Worm (Caenorhabditis elegans) whole organism, L3 larva: ENCODE measurements around the gene ins-7.

ENCODE experiments used
- R02D3.7 ChIP-seq: fragments of 150-350 bp; optimal IDR thresholded peaks from 2 replicates; lab custom pipeline; 2014; ENCODE audit warnings: missing biosample characterization, missing genetic modification characterization
- ZK546.5 ChIP-seq: sonication (generic microtip); optimal IDR thresholded peaks from 2 replicates; lab custom pipeline; 2017; ENCODE audit warnings: missing biosample characterization, missing genetic modification characterization
- aly-2 ChIP-seq: fragments of 150-350 bp; optimal IDR thresholded peaks from 2 replicates; lab custom pipeline; 2014; ENCODE audit warnings: missing biosample characterization, missing genetic modification characterization
- ama-1 ChIP-seq: fragments of 150-350 bp; optimal IDR thresholded peaks from 2 replicates; lab custom pipeline; 2018
- ceh-16 ChIP-seq: sonication (generic microtip); optimal IDR thresholded peaks from 2 replicates; lab custom pipeline; 2017; ENCODE audit warnings: missing biosample characterization, missing genetic modification characterization
- ceh-28 ChIP-seq: fragments of 150-350 bp; optimal IDR thresholded peaks from 2 replicates; lab custom pipeline; 2014; ENCODE audit warnings: missing biosample characterization, missing genetic modification reagents, missing genetic modification characterization
- ceh-82 ChIP-seq: fragments of 150-350 bp; optimal IDR thresholded peaks from 2 replicates; lab custom pipeline; 2014; ENCODE audit warnings: missing biosample characterization, missing genetic modification characterization
- ceh-9 ChIP-seq: sonication (generic microtip); optimal IDR thresholded peaks from 2 replicates; lab custom pipeline; 2018; ENCODE audit warnings: missing biosample characterization, missing genetic modification characterization
- daf-12 ChIP-seq: fragments of 150-350 bp; optimal IDR thresholded peaks from 2 replicates; lab custom pipeline; 2014; ENCODE audit warnings: missing biosample characterization, missing genetic modification reagents, missing genetic modification characterization
- egl-27 ChIP-seq: sonication (generic microtip); optimal IDR thresholded peaks from 4 replicates; lab custom pipeline; 2017; ENCODE audit warnings: missing biosample characterization, missing genetic modification reagents, missing genetic modification characterization
- egl-5 ChIP-seq: fragments of 150-350 bp; optimal IDR thresholded peaks from 2 replicates; lab custom pipeline; 2017; ENCODE audit warnings: missing biosample characterization, missing genetic modification reagents, missing genetic modification characterization, inconsistent platforms
- elt-1 ChIP-seq: fragments of 150-350 bp; optimal IDR thresholded peaks from 2 replicates; lab custom pipeline; 2014; ENCODE audit warnings: missing biosample characterization, missing genetic modification characterization
- elt-2 ChIP-seq: sonication (generic microtip); optimal IDR thresholded peaks from 2 replicates; lab custom pipeline; 2016; ENCODE audit warnings: missing genetic modification reagents, mild to moderate bottlenecking, missing genetic modification characterization, missing compliant biosample characterization
- elt-3 ChIP-seq, 3 experiments: fragments of 150-350 bp in 1 of 3; sonication (generic microtip) in 2 of 3; optimal IDR thresholded peaks; 2 replicates in 2 of 3; 4 replicates in 1 of 3; lab custom pipeline; 2014 to 2017; ENCODE audit warnings: missing biosample characterization in 3 of 3, missing genetic modification characterization in 3 of 3
- eor-1 ChIP-seq, 2 experiments: fragments of 150-350 bp; optimal IDR thresholded peaks; 2 replicates each; lab custom pipeline; 2014 to 2018; ENCODE audit warnings: missing biosample characterization in 2 of 2, missing genetic modification characterization in 2 of 2
- fkh-10 ChIP-seq: sonication (generic microtip); optimal IDR thresholded peaks from 2 replicates; lab custom pipeline; 2017; ENCODE audit warnings: missing biosample characterization, missing genetic modification reagents, missing genetic modification characterization
- fkh-2 ChIP-seq: fragments of 150-350 bp; optimal IDR thresholded peaks from 2 replicates; lab custom pipeline; 2014; ENCODE audit warnings: missing biosample characterization, missing genetic modification reagents, missing genetic modification characterization
- fos-1 ChIP-seq: fragments of 150-350 bp; optimal IDR thresholded peaks from 2 replicates; lab custom pipeline; 2014; ENCODE audit warnings: missing biosample characterization, missing genetic modification characterization
- hmg-11 ChIP-seq: sonication (generic microtip); optimal IDR thresholded peaks from 2 replicates; lab custom pipeline; 2016; ENCODE audit warnings: missing genetic modification characterization, missing compliant biosample characterization
- jun-1 ChIP-seq: fragments of 150-350 bp; optimal IDR thresholded peaks from 2 replicates; lab custom pipeline; 2014; ENCODE audit warnings: missing biosample characterization, missing genetic modification reagents, missing genetic modification characterization
- lin-15B ChIP-seq: fragments of 150-350 bp; optimal IDR thresholded peaks from 2 replicates; lab custom pipeline; 2014; ENCODE audit warnings: missing biosample characterization, missing genetic modification characterization
- lin-39 ChIP-seq: fragments of 150-350 bp; optimal IDR thresholded peaks from 2 replicates; lab custom pipeline; 2018; ENCODE audit warnings: missing biosample characterization, missing genetic modification reagents, missing genetic modification characterization
- lsy-12 ChIP-seq: sonication (generic microtip); optimal IDR thresholded peaks from 2 replicates; lab custom pipeline; 2016; ENCODE audit warnings: mild to moderate bottlenecking, missing genetic modification characterization, missing compliant biosample characterization
- mdl-1 ChIP-seq: fragments of 150-350 bp; optimal IDR thresholded peaks from 2 replicates; lab custom pipeline; 2014; ENCODE audit warnings: missing biosample characterization, missing genetic modification characterization
- mml-1 ChIP-seq: fragments of 150-350 bp; sonication (generic microtip); optimal IDR thresholded peaks from 3 replicates; lab custom pipeline; 2014; ENCODE audit warnings: missing biosample characterization, missing genetic modification characterization
- nfya-1 ChIP-seq: sonication (generic microtip); optimal IDR thresholded peaks from 2 replicates; lab custom pipeline; 2017; ENCODE audit warnings: missing genetic modification characterization, mild to moderate bottlenecking, missing compliant biosample characterization, antibody characterized with exemption, moderate library complexity; ENCODE audit not compliant: insufficient read depth
- nhr-11 ChIP-seq: fragments of 150-350 bp; optimal IDR thresholded peaks from 2 replicates; lab custom pipeline; 2014; ENCODE audit warnings: missing biosample characterization, missing genetic modification characterization
- nhr-12 ChIP-seq: fragments of 150-350 bp; optimal IDR thresholded peaks from 2 replicates; lab custom pipeline; 2014; ENCODE audit warnings: missing biosample characterization, missing genetic modification characterization
- nhr-23 ChIP-seq: fragments of 150-350 bp; optimal IDR thresholded peaks from 2 replicates; lab custom pipeline; 2014; ENCODE audit warnings: missing biosample characterization, missing genetic modification reagents, missing genetic modification characterization
- nhr-237 ChIP-seq: fragments of 150-350 bp; optimal IDR thresholded peaks from 2 replicates; lab custom pipeline; 2014; ENCODE audit warnings: missing biosample characterization, missing genetic modification characterization
- nhr-25 ChIP-seq: sonication (generic microtip); optimal IDR thresholded peaks from 2 replicates; lab custom pipeline; 2017; ENCODE audit warnings: missing biosample characterization, missing genetic modification characterization
- nhr-28 ChIP-seq: fragments of 150-350 bp; optimal IDR thresholded peaks from 2 replicates; lab custom pipeline; 2014; ENCODE audit warnings: missing biosample characterization, missing genetic modification characterization
- nhr-43 ChIP-seq: sonication (generic microtip); optimal IDR thresholded peaks from 2 replicates; lab custom pipeline; 2016; ENCODE audit warnings: mild to moderate bottlenecking, missing genetic modification characterization, missing compliant biosample characterization; ENCODE audit not compliant: poor library complexity, severe bottlenecking
- nhr-67 ChIP-seq: fragments of 150-350 bp; optimal IDR thresholded peaks from 2 replicates; lab custom pipeline; 2014; ENCODE audit warnings: missing biosample characterization, missing genetic modification characterization
- nhr-76 ChIP-seq: fragments of 150-350 bp; sonication (generic microtip); optimal IDR thresholded peaks from 5 replicates; lab custom pipeline; 2014; ENCODE audit warnings: missing biosample characterization, missing genetic modification characterization
- nhr-77 ChIP-seq: fragments of 150-350 bp; optimal IDR thresholded peaks from 2 replicates; lab custom pipeline; 2014; ENCODE audit warnings: missing biosample characterization, missing genetic modification characterization
- pha-4 ChIP-seq: fragments of 150-350 bp; optimal IDR thresholded peaks from 2 replicates; lab custom pipeline; 2014; ENCODE audit warnings: missing biosample characterization, missing genetic modification reagents, missing genetic modification characterization
- pqm-1 ChIP-seq: fragments of 150-350 bp; optimal IDR thresholded peaks from 2 replicates; lab custom pipeline; 2017; ENCODE audit warnings: missing biosample characterization, missing genetic modification characterization, inconsistent platforms
- sea-2 ChIP-seq: fragments of 150-350 bp; sonication (generic microtip); optimal IDR thresholded peaks from 4 replicates; lab custom pipeline; 2014; ENCODE audit warnings: missing biosample characterization, missing genetic modification reagents, missing genetic modification characterization
- skn-1 ChIP-seq: fragments of 150-350 bp; optimal IDR thresholded peaks from 2 replicates; lab custom pipeline; 2014; ENCODE audit warnings: missing biosample characterization, missing genetic modification characterization
- snpc-4 ChIP-seq: fragments of 150-350 bp; optimal IDR thresholded peaks from 2 replicates; lab custom pipeline; 2014; ENCODE audit warnings: missing biosample characterization, missing genetic modification characterization
- tbx-2 ChIP-seq: sonication (generic microtip); optimal IDR thresholded peaks from 2 replicates; lab custom pipeline; 2016; ENCODE audit warnings: mild to moderate bottlenecking, missing genetic modification characterization, missing compliant biosample characterization
- unc-39 ChIP-seq: sonication (generic microtip); optimal IDR thresholded peaks from 4 replicates; lab custom pipeline; 2017; ENCODE audit warnings: missing biosample characterization, missing genetic modification characterization
- unc-62 ChIP-seq: fragments of 150-350 bp; sonication (generic microtip); optimal IDR thresholded peaks from 4 replicates; lab custom pipeline; 2014; ENCODE audit warnings: missing biosample characterization, missing genetic modification reagents, missing genetic modification characterization
- zag-1 ChIP-seq: fragments of 150-350 bp; optimal IDR thresholded peaks from 2 replicates; lab custom pipeline; 2014; ENCODE audit warnings: missing biosample characterization, missing genetic modification characterization
- ztf-11 ChIP-seq: fragments of 150-350 bp; optimal IDR thresholded peaks from 2 replicates; lab custom pipeline; 2014; ENCODE audit warnings: missing biosample characterization, missing genetic modification characterization
- ztf-4 ChIP-seq: fragments of 150-350 bp; optimal IDR thresholded peaks from 2 replicates; lab custom pipeline; 2014; ENCODE audit warnings: missing biosample characterization, missing genetic modification characterization

Gene ins-7

DNA sequence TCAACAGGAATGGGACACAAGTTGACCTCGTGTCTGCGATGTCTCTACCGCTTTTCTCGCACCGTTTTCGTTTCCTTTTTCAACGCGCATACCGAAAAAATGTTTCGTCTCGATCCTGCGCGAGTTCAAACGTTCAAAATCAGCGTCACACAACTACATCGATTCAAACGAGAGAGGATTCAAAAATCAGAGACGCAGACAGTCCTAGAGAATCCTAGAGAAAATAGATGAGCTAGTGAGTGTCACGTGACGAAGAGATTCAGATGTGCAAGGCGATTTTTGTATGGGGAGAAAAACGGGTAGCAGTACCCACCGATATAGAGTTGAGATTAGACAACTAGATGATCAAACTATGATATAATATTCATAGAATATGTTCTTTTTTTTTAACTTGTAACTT lies 12.7 kb downstream of the ins-7 start:
- TF ChIP-seq nhr-12 (tag; lab: Kevin White, UChicago) (no peak), nfya-1 (tag; lab: Kevin White, UChicago) (no peak), ama-1 (lab: Kevin White, UChicago) (peak; percentile 39), snpc-4 (tag; lab: Kevin White, UChicago) (no peak), mml-1 (tag; lab: Kevin White, UChicago) (no peak), unc-39 (tag; lab: Kevin White, UChicago) (no peak), pha-4 (tag; lab: Kevin White, UChicago) (no peak), ceh-82 (tag; lab: Kevin White, UChicago) (no peak), aly-2 (tag; lab: Kevin White, UChicago) (no peak), tbx-2 (tag; lab: Kevin White, UChicago) (no peak), nhr-43 (tag; lab: Kevin White, UChicago) (peak; percentile 80), hmg-11 (tag; lab: Kevin White, UChicago) (peak; percentile 22), egl-5 (tag; lab: Kevin White, UChicago) (no peak), elt-1 (tag; lab: Kevin White, UChicago) (peak; percentile 70), zag-1 (tag; lab: Kevin White, UChicago) (no peak), ceh-9 (no peak), lsy-12 (tag; lab: Kevin White, UChicago) (peak; percentile 38), unc-62 (GFP tag; lab: Kevin White, UChicago) (no peak), egl-27 (tag; lab: Kevin White, UChicago) (no peak), nhr-25 (tag; lab: Kevin White, UChicago) (peak; percentile 42), ztf-4 (tag; lab: Kevin White, UChicago) (no peak), nhr-23 (tag; lab: Kevin White, UChicago) (peak; percentile 78), jun-1 (no peak), nhr-237 (tag; lab: Kevin White, UChicago) (no peak), eor-1 (tag; optimal IDR thresholded peaks at IDR 0.05; lab: Kevin White, UChicago) (no peak), lin-15B (tag; lab: Kevin White, UChicago) (no peak), nhr-76 (no peak), fkh-10 (GFP tag; lab: Kevin White, UChicago) (no peak), sea-2 (GFP tag; lab: Kevin White, UChicago) (no peak), nhr-77 (tag; lab: Kevin White, UChicago) (no peak), nhr-28 (tag; lab: Kevin White, UChicago) (no peak), fos-1 (tag; lab: Kevin White, UChicago) (no peak), pqm-1 (tag; lab: Kevin White, UChicago) (no peak), ceh-16 (no peak), R02D3.7 (tag; lab: Kevin White, UChicago) (peak; percentile 19), lin-39 (tag; lab: Kevin White, UChicago) (no peak), ztf-11 (tag; lab: Kevin White, UChicago) (no peak), mdl-1 (tag; lab: Kevin White, UChicago) (peak; percentile 64), nhr-67 (tag; lab: Kevin White, UChicago) (no peak), skn-1 (tag; lab: Kevin White, UChicago) (no peak), nhr-11 (tag; lab: Kevin White, UChicago) (no peak), elt-2 (tag; lab: Kevin White, UChicago) (no peak), ZK546.5 (tag; lab: Kevin White, UChicago) (no peak), fkh-2 (tag; lab: Kevin White, UChicago) (no peak), ceh-28 (tag; lab: Kevin White, UChicago) (peak; percentile 37), daf-12 (no peak), elt-3 (tag; optimal IDR thresholded peaks at IDR 0.05; lab: Kevin White, UChicago) (no peak)
